Worm (Caenorhabditis elegans) whole organism, late embryonic: ENCODE data around the gene T06A1.5.

Source experiments
- C08G9.2 ChIP-seq: sonication (generic microtip); optimal IDR thresholded peaks from 2 replicates; lab custom pipeline; 2016; ENCODE audit warnings: mild to moderate bottlenecking, missing genetic modification characterization, moderate library complexity, missing compliant biosample characterization
- Y22D7AL.16 ChIP-seq: sonication (generic microtip); optimal IDR thresholded peaks from 2 replicates; lab custom pipeline; 2016; ENCODE audit warnings: missing genetic modification characterization, missing compliant biosample characterization
- ahr-1 ChIP-seq: sonication (generic microtip); optimal IDR thresholded peaks from 2 replicates; lab custom pipeline; 2016; ENCODE audit warnings: missing genetic modification characterization, missing compliant biosample characterization
- ceh-14 ChIP-seq: sonication (generic microtip); optimal IDR thresholded peaks from 2 replicates; lab custom pipeline; 2016; ENCODE audit warnings: missing genotype, missing genetic modification characterization, missing compliant biosample characterization
- ceh-18 ChIP-seq: sonication (generic microtip); optimal IDR thresholded peaks from 2 replicates; lab custom pipeline; 2016; ENCODE audit warnings: missing genetic modification characterization, missing compliant biosample characterization
- ceh-19 ChIP-seq: fragments of 200-800 bp; sonication (Bioruptor generic); optimal IDR thresholded peaks from 2 replicates; lab custom pipeline; 2018; ENCODE audit warnings: mild to moderate bottlenecking, missing genetic modification characterization, missing compliant biosample characterization
- ceh-24 ChIP-seq: sonication (generic microtip); optimal IDR thresholded peaks from 2 replicates; lab custom pipeline; 2016; ENCODE audit warnings: mild to moderate bottlenecking, missing genetic modification characterization, missing compliant biosample characterization
- ceh-31 ChIP-seq: sonication (generic microtip); optimal IDR thresholded peaks from 2 replicates; lab custom pipeline; 2016; ENCODE audit warnings: missing genetic modification characterization, missing compliant biosample characterization
- ceh-48 ChIP-seq: sonication (generic microtip); optimal IDR thresholded peaks from 2 replicates; lab custom pipeline; 2016; ENCODE audit warnings: missing genetic modification characterization, inconsistent platforms, missing compliant biosample characterization
- dmd-4 ChIP-seq: sonication (generic microtip); optimal IDR thresholded peaks from 2 replicates; lab custom pipeline; 2016; ENCODE audit warnings: borderline replicate concordance, missing genetic modification characterization, missing compliant biosample characterization
- elt-2 ChIP-seq: sonication (generic microtip); optimal IDR thresholded peaks from 2 replicates; lab custom pipeline; 2016; ENCODE audit warnings: missing genetic modification reagents, missing genetic modification characterization, missing compliant biosample characterization
- elt-4 ChIP-seq: sonication (generic microtip); optimal IDR thresholded peaks from 2 replicates; lab custom pipeline; 2016; ENCODE audit warnings: missing genetic modification characterization, missing compliant biosample characterization
- ets-4 ChIP-seq: sonication (generic microtip); optimal IDR thresholded peaks from 2 replicates; lab custom pipeline; 2016; ENCODE audit warnings: missing genetic modification characterization, missing compliant biosample characterization
- eyg-1 ChIP-seq: sonication (generic microtip); optimal IDR thresholded peaks from 2 replicates; lab custom pipeline; 2016; ENCODE audit warnings: missing genotype, missing genetic modification characterization, missing compliant biosample characterization
- fax-1 ChIP-seq: sonication (generic microtip); optimal IDR thresholded peaks from 2 replicates; lab custom pipeline; 2016; ENCODE audit warnings: missing genotype, missing genetic modification characterization, missing compliant biosample characterization
- fkh-6 ChIP-seq: sonication (generic microtip); optimal IDR thresholded peaks from 2 replicates; lab custom pipeline; 2016; ENCODE audit warnings: missing genetic modification characterization, missing compliant biosample characterization
- gmeb-2 ChIP-seq: sonication (generic microtip); optimal IDR thresholded peaks from 2 replicates; lab custom pipeline; 2016; ENCODE audit warnings: missing genetic modification characterization, inconsistent platforms, missing compliant biosample characterization
- hlh-13 ChIP-seq: fragments of 200-800 bp; sonication (Bioruptor generic); optimal IDR thresholded peaks from 2 replicates; lab custom pipeline; 2018; ENCODE audit warnings: mild to moderate bottlenecking, missing genetic modification characterization, missing compliant biosample characterization
- hlh-15 ChIP-seq: sonication (generic microtip); optimal IDR thresholded peaks from 2 replicates; lab custom pipeline; 2016; ENCODE audit warnings: missing genetic modification characterization, missing compliant biosample characterization
- hlh-6 ChIP-seq: sonication (generic microtip); optimal IDR thresholded peaks from 2 replicates; lab custom pipeline; 2016; ENCODE audit warnings: missing genotype, missing genetic modification characterization, missing compliant biosample characterization
- nfya-1 ChIP-seq: sonication (generic microtip); optimal IDR thresholded peaks from 2 replicates; lab custom pipeline; 2017; ENCODE audit warnings: missing genetic modification characterization, mild to moderate bottlenecking, missing compliant biosample characterization, antibody characterized with exemption, moderate library complexity
- nhr-232 ChIP-seq: sonication (generic microtip); optimal IDR thresholded peaks from 2 replicates; lab custom pipeline; 2016; ENCODE audit warnings: missing genetic modification characterization, missing compliant biosample characterization
- pag-3 ChIP-seq: sonication (generic microtip); optimal IDR thresholded peaks from 2 replicates; lab custom pipeline; 2016; ENCODE audit warnings: missing compliant biosample characterization, missing genetic modification characterization, borderline replicate concordance
- pha-2 ChIP-seq: sonication (generic microtip); optimal IDR thresholded peaks from 2 replicates; lab custom pipeline; 2017; ENCODE audit warnings: mild to moderate bottlenecking, missing genetic modification characterization, missing compliant biosample characterization
- pha-4 ChIP-seq: fragments of 150-350 bp; optimal IDR thresholded peaks from 2 replicates; lab custom pipeline; 2018; ENCODE audit warnings: missing biosample characterization, missing genetic modification reagents, missing genetic modification characterization
- pqm-1 ChIP-seq: sonication (generic microtip); optimal IDR thresholded peaks from 2 replicates; lab custom pipeline; 2016; ENCODE audit warnings: missing genetic modification characterization, missing compliant biosample characterization
- pros-1 ChIP-seq: fragments of 150-350 bp; optimal IDR thresholded peaks from 2 replicates; lab custom pipeline; 2014; ENCODE audit warnings: missing biosample characterization, missing genetic modification reagents, missing genetic modification characterization
- ref-2 ChIP-seq: sonication (generic microtip); optimal IDR thresholded peaks from 2 replicates; lab custom pipeline; 2016; ENCODE audit warnings: missing genetic modification characterization, missing compliant biosample characterization
- sox-2 ChIP-seq: fragments of 200-800 bp; sonication (Bioruptor generic); IDR thresholded peaks from 2 replicates; pipeline ENCODE4 v1.3.6; 2022; ENCODE audit warnings: missing genetic modification reagents, missing genetic modification characterization, missing compliant biosample characterization
- tbx-2 ChIP-seq: sonication (generic microtip); optimal IDR thresholded peaks from 2 replicates; lab custom pipeline; 2016; ENCODE audit warnings: missing genetic modification characterization, missing compliant biosample characterization
- unc-3 ChIP-seq, 2 experiments: fragments of 200-800 bp in 1 of 2; sonication (Bioruptor generic) in 1 of 2; sonication (generic microtip) in 1 of 2; conservative IDR thresholded peaks in 1 of 2; optimal IDR thresholded peaks in 1 of 2; 2 replicates each; pipeline versions ENCODE4 v1.3.6 to Lab custom; 2016 to 2022; ENCODE audit warnings: missing compliant biosample characterization in 2 of 2, missing genetic modification characterization in 2 of 2, missing genetic modification reagents in 1 of 2
- unc-42 ChIP-seq: sonication (generic microtip); optimal IDR thresholded peaks from 2 replicates; lab custom pipeline; 2016; ENCODE audit warnings: missing genotype, missing genetic modification characterization, missing compliant biosample characterization
- unc-55 ChIP-seq: sonication (generic microtip); optimal IDR thresholded peaks from 2 replicates; lab custom pipeline; 2017; ENCODE audit warnings: missing biosample characterization, missing genetic modification reagents, missing genetic modification characterization
- unc-86 ChIP-seq: sonication (generic microtip); optimal IDR thresholded peaks from 2 replicates; lab custom pipeline; 2016; ENCODE audit warnings: missing genetic modification characterization, missing compliant biosample characterization

The T06A1.5 gene

ce11 chrV:1928473-1928872 is 1.4 kb downstream of the T06A1.5 start:
- TF ChIP-seq unc-86 (tag; lab: Kevin White, UChicago) (no peak), hlh-13 (GFP tag; lab: Kevin White, UChicago) (no peak), eyg-1 (tag; lab: Kevin White, UChicago) (no peak), pqm-1 (tag; lab: Kevin White, UChicago) (no peak), C08G9.2 (tag; lab: Kevin White, UChicago) (no peak), hlh-6 (tag; lab: Kevin White, UChicago) (no peak), Y22D7AL.16 (tag; lab: Kevin White, UChicago) (no peak), ahr-1 (no peak)

DNA sequence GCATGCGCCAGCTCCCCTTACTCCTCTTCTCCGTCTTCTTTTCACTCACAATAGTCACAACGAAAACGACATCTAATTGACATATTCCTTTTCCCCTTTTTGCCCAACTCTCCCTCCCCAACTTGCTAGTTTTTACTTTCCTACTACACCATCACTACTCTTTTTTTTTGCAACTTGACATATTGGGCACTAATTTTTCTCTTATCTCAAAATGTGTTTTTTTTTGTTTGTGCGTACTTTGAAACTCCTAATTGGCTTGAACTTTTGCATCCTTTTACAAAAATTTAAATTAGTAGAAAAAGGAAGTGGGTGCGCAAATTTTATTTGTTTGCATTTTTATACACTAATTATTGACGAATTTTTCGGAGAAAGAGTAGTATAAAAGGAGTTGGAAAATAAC is 8.5 kb downstream of the T06A1.5 start:
- no peak for TF ChIP-seq unc-55 (GFP tag; lab: Kevin White, UChicago)
- TF ChIP-seq unc-42, result peak; percentile 16

ce11 chrV:1937963-1938362 is 10.9 kb downstream of the T06A1.5 start, which contains the start of gene glb-25:
glb-25 (plus strand) TSS chrV:1938263.
- no peak for TF ChIP-seq pros-1 (tag; lab: Kevin White, UChicago)
- TF ChIP-seq ceh-24 (tag; lab: Kevin White, UChicago), result no peak

- TF ChIP-seq nfya-1 (tag; lab: Kevin White, UChicago) (peak; percentile 89), elt-4 (tag; lab: Kevin White, UChicago) (no peak)
Measured at ce11 chrV:1940472-1941221, 13.6 kb downstream of the T06A1.5 start.

ce11 chrV:1943465-1943864 is 16.4 kb downstream of the T06A1.5 start:
- TF ChIP-seq ceh-14 (tag; lab: Kevin White, UChicago) (peak; percentile 32), unc-42 (peak; percentile 68), ceh-24 (tag; lab: Kevin White, UChicago) (no peak), dmd-4 (tag; lab: Kevin White, UChicago) (peak; percentile 3), ceh-18 (tag; lab: Kevin White, UChicago) (peak; percentile 26), tbx-2 (tag; lab: Kevin White, UChicago) (peak; percentile 23), ets-4 (tag; lab: Kevin White, UChicago) (no peak), ceh-31 (tag; lab: Kevin White, UChicago) (peak; percentile 56)

DNA sequence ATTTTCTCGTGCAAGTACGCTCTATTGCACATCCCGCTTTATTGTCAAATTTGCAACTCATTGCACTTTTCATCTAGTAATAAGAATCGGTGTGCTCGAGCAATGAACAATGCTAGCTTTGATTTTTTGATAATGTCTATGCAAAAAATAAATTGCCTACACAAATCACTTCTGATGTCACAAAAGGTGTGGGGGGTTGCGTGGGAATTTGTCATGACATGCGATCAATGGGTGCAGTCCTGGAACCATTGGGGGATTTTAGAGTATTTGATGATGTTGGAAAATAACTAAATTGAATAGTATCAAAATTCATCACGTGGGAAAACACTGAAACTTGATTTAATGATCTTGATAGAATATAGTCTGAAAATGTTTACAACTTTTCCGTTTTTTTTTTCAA is 18.9 kb downstream of the T06A1.5 start:
- TF ChIP-seq pha-2, result no peak
- no peak for TF ChIP-seq pag-3 (tag; lab: Kevin White, UChicago)
- no peak for TF ChIP-seq ahr-1
- TF ChIP-seq pha-4 (tag; lab: Kevin White, UChicago), result no peak
- no peak for TF ChIP-seq hlh-15
- no peak for TF ChIP-seq unc-42
- TF ChIP-seq fkh-6 (tag; lab: Kevin White, UChicago), result no peak
- TF ChIP-seq hlh-6 (tag; lab: Kevin White, UChicago), result no peak
- TF ChIP-seq ceh-19, result no peak
- TF ChIP-seq ceh-48 (tag; lab: Kevin White, UChicago), result no peak
- TF ChIP-seq ref-2 (tag; lab: Kevin White, UChicago), result no peak
- no peak for TF ChIP-seq nhr-232 (tag; lab: Kevin White, UChicago)

ce11 chrV:1955246-1955645 is 28.2 kb downstream of the T06A1.5 start:
- TF ChIP-seq ceh-24 (tag; lab: Kevin White, UChicago), result no peak
- TF ChIP-seq elt-2, result no peak
- no peak for TF ChIP-seq fax-1 (tag; lab: Kevin White, UChicago)
- no peak for TF ChIP-seq gmeb-2 (tag; lab: Kevin White, UChicago)
- no peak for TF ChIP-seq unc-3 (GFP tag; conservative IDR thresholded peaks at IDR 0.05; lab: Robert Waterston, UW)
- no peak for TF ChIP-seq unc-3 (tag; optimal IDR thresholded peaks at IDR 0.05; lab: Kevin White, UChicago)
- TF ChIP-seq pha-4 (tag; lab: Kevin White, UChicago), result no peak
- no peak for TF ChIP-seq sox-2 (GFP tag; lab: Robert Waterston, UW)
- peak; percentile 80 for TF ChIP-seq nfya-1 (tag; lab: Kevin White, UChicago)
- TF ChIP-seq pag-3 (tag; lab: Kevin White, UChicago), result no peak
- TF ChIP-seq, all 69 proteins: peak for 1
